Worm (Caenorhabditis elegans): Measurements from ENCODE around the gene lbp-4.

The lbp-4 gene

DNA sequence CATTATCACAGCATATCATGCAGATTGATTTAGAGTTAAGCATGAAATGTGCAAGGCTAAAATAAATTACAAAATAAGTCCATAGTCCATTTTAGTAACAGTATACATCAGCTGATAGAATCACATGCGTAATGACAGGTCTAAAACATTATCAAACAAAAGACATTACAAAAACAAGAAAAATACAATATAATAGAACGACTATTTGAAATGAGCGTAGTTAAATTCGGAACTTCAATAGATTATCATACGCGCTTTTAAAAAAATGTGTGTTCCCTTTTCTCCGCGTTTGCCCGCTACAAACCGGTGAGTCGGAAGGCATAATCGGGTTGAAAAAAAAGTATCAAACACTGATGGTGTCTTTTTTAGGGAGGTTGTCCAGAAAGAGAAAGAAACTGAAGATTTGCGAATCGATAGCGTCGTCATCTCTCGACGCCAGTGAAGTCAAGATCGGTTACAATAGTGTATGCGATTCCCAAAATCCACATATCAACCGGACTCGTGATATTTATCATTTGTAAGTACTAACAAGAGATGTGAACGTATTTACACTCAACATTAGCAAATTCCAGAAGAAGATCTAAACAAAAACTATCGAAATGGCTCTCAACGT, 35.1 kb downstream of the lbp-4 start, which contains the start of gene C37C3.2:
C37C3.2 (plus strand) TSS at position 563 of the 613 bp plus-strand sequence.
- TF ChIP-seq med-1 (GFP tag; optimal IDR thresholded peaks at IDR 0.05; ENCODE audit: insufficient read depth), result no peak
- TF ChIP-seq T22C8.4 (GFP tag; IDR thresholded peaks at IDR 0.05), result no peak
- no peak for TF ChIP-seq cog-1 (tag; optimal IDR thresholded peaks at IDR 0.05)
- no peak for TF ChIP-seq ztf-29 (GFP tag; IDR thresholded peaks at IDR 0.05)
- TF ChIP-seq flt-1 (GFP tag; IDR thresholded peaks at IDR 0.05), result no peak
- no peak for TF ChIP-seq ref-1 (GFP tag; conservative IDR thresholded peaks at IDR 0.05)
- TF ChIP-seq tab-1 (GFP tag; IDR thresholded peaks at IDR 0.05), result no peak
- no peak for TF ChIP-seq klf-2 (GFP tag; conservative IDR thresholded peaks at IDR 0.05)
- no peak for TF ChIP-seq ztf-23 (GFP tag; IDR thresholded peaks at IDR 0.05)

DNA sequence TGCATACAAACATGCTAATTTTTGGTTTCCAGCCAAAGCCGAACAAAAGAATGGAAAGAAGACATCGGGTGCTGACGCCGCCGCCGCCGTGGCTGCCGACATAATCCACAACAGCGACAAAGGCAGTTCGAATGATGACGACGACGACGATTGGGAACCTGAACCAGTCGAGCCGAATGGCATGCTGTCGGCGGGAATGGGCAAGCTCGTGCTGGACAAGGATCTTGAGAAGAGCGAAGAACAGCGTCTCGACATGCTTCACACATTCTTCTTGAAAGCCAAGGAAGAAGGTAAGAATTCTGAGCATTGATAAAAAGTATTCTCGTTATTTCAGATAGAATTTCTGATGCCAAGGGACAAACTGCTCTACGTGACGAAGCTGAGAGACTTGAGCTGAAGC, 36.3 kb downstream of the lbp-4 start:
- TF ChIP-seq flt-1 (GFP tag; IDR thresholded peaks at IDR 0.05) (no peak), med-1 (GFP tag; optimal IDR thresholded peaks at IDR 0.05; ENCODE audit: insufficient read depth) (no peak), ztf-23 (GFP tag; IDR thresholded peaks at IDR 0.05) (no peak), tab-1 (GFP tag; IDR thresholded peaks at IDR 0.05) (no peak), klf-2 (GFP tag; conservative IDR thresholded peaks at IDR 0.05) (no peak), ref-1 (GFP tag; conservative IDR thresholded peaks at IDR 0.05) (no peak), T22C8.4 (GFP tag; IDR thresholded peaks at IDR 0.05) (no peak), cog-1 (tag; optimal IDR thresholded peaks at IDR 0.05) (no peak), ztf-29 (GFP tag; IDR thresholded peaks at IDR 0.05) (no peak)

- TF ChIP-seq T22C8.4 (GFP tag; IDR thresholded peaks at IDR 0.05) (no peak), tab-1 (GFP tag; IDR thresholded peaks at IDR 0.05) (no peak), cog-1 (tag; optimal IDR thresholded peaks at IDR 0.05) (no peak), ztf-23 (GFP tag; IDR thresholded peaks at IDR 0.05) (no peak), ref-1 (GFP tag; conservative IDR thresholded peaks at IDR 0.05) (no peak), ztf-29 (GFP tag; IDR thresholded peaks at IDR 0.05) (no peak), klf-2 (GFP tag; conservative IDR thresholded peaks at IDR 0.05) (no peak), med-1 (GFP tag; optimal IDR thresholded peaks at IDR 0.05; ENCODE audit: insufficient read depth) (no peak), flt-1 (GFP tag; IDR thresholded peaks at IDR 0.05) (no peak)
These were observed 37.6 kb downstream of the lbp-4 start, which contains the start of gene C37C3.1 for ce11 chrV:7857931-7858330. Gene C37C3.1 (plus strand): TSS chrV:7857963.

- TF ChIP-seq tab-1 (GFP tag; IDR thresholded peaks at IDR 0.05) (no peak), ref-1 (GFP tag; conservative IDR thresholded peaks at IDR 0.05) (no peak), T22C8.4 (GFP tag; IDR thresholded peaks at IDR 0.05) (no peak), flt-1 (GFP tag; IDR thresholded peaks at IDR 0.05) (no peak), klf-2 (GFP tag; conservative IDR thresholded peaks at IDR 0.05) (no peak), med-1 (GFP tag; optimal IDR thresholded peaks at IDR 0.05; ENCODE audit: insufficient read depth) (no peak), ztf-23 (GFP tag; IDR thresholded peaks at IDR 0.05) (no peak), cog-1 (tag; optimal IDR thresholded peaks at IDR 0.05) (no peak), ztf-29 (GFP tag; IDR thresholded peaks at IDR 0.05) (no peak)
These were observed 41.4 kb downstream of the lbp-4 start, which contains the start of gene C37C3.17 for ce11 chrV:7861792-7862191. Gene C37C3.17 (minus strand): TSS chrV:7861892.

DNA sequence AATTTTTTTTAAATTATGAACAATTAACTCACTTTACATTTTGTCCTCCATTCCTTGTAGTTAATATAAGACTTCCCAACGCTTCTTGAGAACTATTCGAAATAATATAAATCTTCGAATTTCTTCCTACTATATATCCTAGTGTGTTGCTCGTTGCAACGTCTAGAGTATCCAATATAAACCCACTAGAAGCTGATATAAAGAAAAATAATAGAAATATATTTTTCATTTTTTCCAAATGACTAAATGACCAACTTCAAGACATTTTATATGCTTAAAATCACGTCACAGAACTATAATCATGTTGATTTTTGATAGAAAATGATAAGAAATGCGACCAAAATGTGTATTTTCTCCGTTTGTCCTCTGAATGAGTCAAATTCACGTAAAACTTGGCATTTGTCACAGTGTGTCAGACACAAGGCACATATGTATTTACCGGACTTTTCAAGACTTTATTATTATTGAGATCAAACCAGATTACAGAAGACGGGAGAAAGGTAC, 42.7 kb downstream of the lbp-4 start, which contains the start of gene C37C3.10:
C37C3.10 (minus strand) TSS at position 51 of the 504 bp plus-strand sequence.
- TF ChIP-seq ztf-23 (GFP tag; IDR thresholded peaks at IDR 0.05), result no peak
- TF ChIP-seq ref-1 (GFP tag; conservative IDR thresholded peaks at IDR 0.05), result no peak
- TF ChIP-seq ztf-29 (GFP tag; IDR thresholded peaks at IDR 0.05), result no peak
- TF ChIP-seq cog-1 (tag; optimal IDR thresholded peaks at IDR 0.05), result no peak
- no peak for TF ChIP-seq T22C8.4 (GFP tag; IDR thresholded peaks at IDR 0.05)

DNA sequence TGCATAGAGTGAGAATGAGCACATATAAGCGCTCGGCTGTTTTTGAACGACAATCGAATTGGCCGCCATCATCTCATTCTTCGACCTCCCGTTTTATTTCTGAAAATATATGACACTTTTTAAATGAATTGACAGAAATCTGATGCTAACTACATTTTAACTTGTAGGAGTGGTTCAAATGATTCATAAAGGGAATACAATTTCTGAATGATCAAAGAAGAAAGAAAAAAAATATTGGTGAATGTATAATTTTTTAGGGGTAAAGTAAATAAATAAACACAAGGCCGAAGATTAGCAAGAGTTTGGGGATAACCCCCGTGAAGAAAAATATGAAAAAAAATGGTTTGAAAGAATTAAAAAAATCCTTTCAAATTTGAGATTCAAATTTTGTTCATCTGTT, 44.3 kb downstream of the lbp-4 start, which contains the start of gene C37C3.11:
C37C3.11 (minus strand) TSS at position 101 of the 400 bp plus-strand sequence.
- no peak for TF ChIP-seq ztf-23 (GFP tag; IDR thresholded peaks at IDR 0.05)

- TF ChIP-seq T22C8.4 (GFP tag; IDR thresholded peaks at IDR 0.05) (no peak), cog-1 (tag; optimal IDR thresholded peaks at IDR 0.05) (no peak), ref-1 (GFP tag; conservative IDR thresholded peaks at IDR 0.05) (no peak), klf-2 (GFP tag; conservative IDR thresholded peaks at IDR 0.05) (no peak), med-1 (GFP tag; optimal IDR thresholded peaks at IDR 0.05; ENCODE audit: insufficient read depth) (no peak), ztf-23 (GFP tag; IDR thresholded peaks at IDR 0.05) (no peak), flt-1 (GFP tag; IDR thresholded peaks at IDR 0.05) (no peak), tab-1 (GFP tag; IDR thresholded peaks at IDR 0.05) (no peak), ztf-29 (GFP tag; IDR thresholded peaks at IDR 0.05) (no peak)
These were observed 50.3 kb downstream of the lbp-4 start, which contains the start of gene nipi-4 for ce11 chrV:7870707-7871106. Gene nipi-4 (minus strand): TSS chrV:7870807.
